Fruit fly (Drosophila melanogaster): ENCODE results near the gene CG2202.
A peak's percentile ranks its signal among the peaks of the same experiment; 100 is the strongest.

Gene CG2202

dm6 chrX:10815511-10816080, 33.0 kb upstream of the CG2202 start (continued):
- TF ChIP-seq CG1024 (GFP tag; IDR thresholded peaks at IDR 0.05) = 0 out of 2 replicates have a peak, but pooled peaks have one; percentile 6
- TF ChIP-seq CG17385 (GFP tag; optimal IDR thresholded peaks at IDR 0.05) = peak; percentile 85
- peak; percentile 45 for TF ChIP-seq D (optimal IDR thresholded peaks at IDR 0.05)
- no peak for TF ChIP-seq D (GFP tag; optimal IDR thresholded peaks at IDR 0.05)
- no peak for TF ChIP-seq CG15073 (GFP tag; optimal IDR thresholded peaks at IDR 0.05)
- TF ChIP-seq ato (GFP tag; IDR thresholded peaks at IDR 0.05; ENCODE audit: partially characterized antibody) = peak; percentile 32; the same call in 1 of the 2 replicates
- peak; percentile 47 for TF ChIP-seq exex (tag; optimal IDR thresholded peaks at IDR 0.05)
- TF ChIP-seq z (GFP tag; IDR thresholded peaks at IDR 0.05) = peak; percentile 100
- no peak for TF ChIP-seq repo (GFP tag; optimal IDR thresholded peaks at IDR 0.05)
- no peak for TF ChIP-seq eyg (GFP tag; optimal IDR thresholded peaks at IDR 0.05)
- peak in 1 of 3 experiments; percentile 46 for TF ChIP-seq lola (GFP tag; optimal IDR thresholded peaks at IDR 0.05)
- TF ChIP-seq CG6175 (GFP tag; IDR thresholded peaks at IDR 0.05) = 0 out of 3 replicates have a peak, but pooled peaks have one; percentile 46
- TF ChIP-seq Hand (GFP tag; optimal IDR thresholded peaks at IDR 0.05) = no peak
- TF ChIP-seq CG4360 (GFP tag; IDR thresholded peaks at IDR 0.05) = peak; percentile 8; the same call in 1 of the 2 replicates
- peak; percentile 63 for TF ChIP-seq abd-A (tag; optimal IDR thresholded peaks at IDR 0.05)
- TF ChIP-seq inv (GFP tag; IDR thresholded peaks at IDR 0.05; ENCODE audit: partially characterized antibody) = 0 out of 2 replicates have a peak, but pooled peaks have one; percentile 15
- no peak for TF ChIP-seq gsb (GFP tag; IDR thresholded peaks at IDR 0.05)
- TF ChIP-seq CG14050 (GFP tag; IDR thresholded peaks at IDR 0.05) = no peak
- peak in 1 of 2 experiments; percentile 49 for TF ChIP-seq Hr51 (GFP tag; optimal IDR thresholded peaks at IDR 0.05)
- peak; percentile 88 for TF ChIP-seq Jarid2 (GFP tag; optimal IDR thresholded peaks at IDR 0.05)
- TF ChIP-seq crol (GFP tag; IDR thresholded peaks at IDR 0.05) = peak; percentile 70
- peak; percentile 6 for TF ChIP-seq zen (tag; optimal IDR thresholded peaks at IDR 0.05)
- TF ChIP-seq Rfx (GFP tag; IDR thresholded peaks at IDR 0.05) = peak; percentile 20; the same call in 1 of the 2 replicates
- TF ChIP-seq croc (GFP tag; conservative IDR thresholded peaks at IDR 0.05) = no peak
- no peak for TF ChIP-seq CG6791 (GFP tag; IDR thresholded peaks at IDR 0.05; ENCODE audit: partially characterized antibody)
- peak; percentile 82 for TF ChIP-seq zf30C (GFP tag; optimal IDR thresholded peaks at IDR 0.05)
- peak; percentile 41; the same call in 1 of the 3 replicates for TF ChIP-seq HLH4C (GFP tag; IDR thresholded peaks at IDR 0.05; ENCODE audit: partially characterized antibody)
- TF ChIP-seq Kr (GFP tag; optimal IDR thresholded peaks at IDR 0.05) = no peak
- TF ChIP-seq Hr3 (GFP tag; optimal IDR thresholded peaks at IDR 0.05) = no peak
- TF ChIP-seq CG3163 (GFP tag; optimal IDR thresholded peaks at IDR 0.05) = peak; percentile 37
- TF ChIP-seq kah (GFP tag; optimal IDR thresholded peaks at IDR 0.05) = peak; percentile 15
- TF ChIP-seq CG1603 (tag; optimal IDR thresholded peaks at IDR 0.05) = no peak
- no peak for TF ChIP-seq oc (tag; optimal IDR thresholded peaks at IDR 0.05)
- peak; percentile 73 for TF ChIP-seq CG12769 (tag; optimal IDR thresholded peaks at IDR 0.05)
- peak; percentile 35 for TF ChIP-seq grn (GFP tag; optimal IDR thresholded peaks at IDR 0.05)
- peak; percentile 46 for TF ChIP-seq gro (GFP tag; optimal IDR thresholded peaks at IDR 0.05)
- TF ChIP-seq nerfin-1 (tag; optimal IDR thresholded peaks at IDR 0.05) = peak; percentile 71
- peak; percentile 33 for TF ChIP-seq HmgD (GFP tag; optimal IDR thresholded peaks at IDR 0.05)
- TF ChIP-seq CG13624 (GFP tag; optimal IDR thresholded peaks at IDR 0.05) = no peak
- TF ChIP-seq CG8478 (optimal IDR thresholded peaks at IDR 0.05) = peak; percentile 92
- no peak for TF ChIP-seq ranshi (GFP tag; IDR thresholded peaks at IDR 0.05)
- TF ChIP-seq chinmo (GFP tag; IDR thresholded peaks at IDR 0.05; ENCODE audit: partially characterized antibody) = peak; percentile 95
- TF ChIP-seq sug (tag; optimal IDR thresholded peaks at IDR 0.05) = peak; percentile 37
- no peak for TF ChIP-seq CG7372 (GFP tag; IDR thresholded peaks at IDR 0.05)
- TF ChIP-seq ftz-f1 (GFP tag; optimal IDR thresholded peaks at IDR 0.05) = peak; percentile 92
- TF ChIP-seq CG34376 (GFP tag; optimal IDR thresholded peaks at IDR 0.05) = peak; percentile 62
- TF ChIP-seq CG13894 (tag; optimal IDR thresholded peaks at IDR 0.05) = peak; percentile 27
- no peak for TF ChIP-seq Sin3A (optimal IDR thresholded peaks at IDR 0.05)
- TF ChIP-seq CG7745 (tag; optimal IDR thresholded peaks at IDR 0.05) = peak; percentile 56
- TF ChIP-seq seq (GFP tag; IDR thresholded peaks at IDR 0.05) = peak; percentile 25; the same call in 1 of the 2 replicates
